Worm (Caenorhabditis elegans): ENCODE measurements around the gene gtbp-1.

gtbp-1 gene

DNA sequence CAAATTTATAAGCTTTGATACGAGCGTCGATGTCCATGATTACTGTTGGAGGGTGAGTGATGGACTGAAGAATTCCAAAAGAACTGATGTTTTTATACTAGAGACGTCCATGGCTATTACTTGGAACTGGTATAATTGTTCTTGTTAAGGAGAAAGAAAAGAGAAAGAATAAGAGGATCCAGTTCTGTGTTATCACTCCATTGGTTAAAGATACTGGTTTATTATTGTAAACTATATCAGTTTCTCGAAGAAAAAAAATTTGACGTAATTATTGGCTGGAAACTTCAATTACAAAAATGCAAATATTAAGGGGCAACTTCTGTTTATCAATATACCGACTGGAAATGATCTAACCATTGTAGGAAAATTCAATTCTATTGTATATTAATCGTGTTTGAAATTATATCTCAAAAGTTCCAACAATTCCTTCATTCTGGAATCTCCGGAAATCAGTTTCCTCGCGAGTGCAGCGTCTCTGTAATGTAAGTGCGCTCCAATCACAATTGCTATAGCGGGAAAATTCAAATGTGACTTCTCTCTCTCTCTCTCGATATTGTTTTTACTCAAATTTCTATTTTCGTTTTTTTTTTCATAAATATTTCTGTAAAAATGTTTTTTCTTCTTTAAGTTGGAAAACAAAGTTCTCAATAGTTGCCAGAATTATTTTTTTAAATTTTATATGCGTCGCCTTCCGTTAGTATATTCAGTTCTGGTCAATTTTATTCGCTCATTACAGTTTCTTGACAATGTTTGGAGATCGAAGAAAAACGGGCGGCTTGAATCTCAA, 43.2 kb downstream of the gtbp-1 start, which contains the start of the genes col-2 and ndc-80:
Gene col-2 (minus strand): TSS at position 51 of the 787 bp plus-strand sequence.
Gene ndc-80 (plus strand): TSS at position 737 of the 787 bp plus-strand sequence.
- TF ChIP-seq ceh-100 (GFP tag; IDR thresholded peaks at IDR 0.05) (peak; percentile 95), lin-35 (GFP tag; optimal IDR thresholded peaks at IDR 0.05) (peak in 1 of 3 experiments; percentile 7), him-1 (tag; optimal IDR thresholded peaks at IDR 0.05) (peak; percentile 4), snpc-4 (GFP tag; optimal IDR thresholded peaks at IDR 0.05) (no peak), snpc-4 (tag; optimal IDR thresholded peaks at IDR 0.05) (peak in 2 of 4 experiments; percentile 26 to 46), madf-6 (GFP tag; IDR thresholded peaks at IDR 0.05) (peak; percentile 40; the same call in 1 of the 2 replicates), dox-1 (GFP tag; IDR thresholded peaks at IDR 0.05) (peak; percentile 56), attf-3 (GFP tag; conservative IDR thresholded peaks at IDR 0.05) (peak; percentile 62; the same call in 1 of the 2 replicates), unc-130 (GFP tag; optimal IDR thresholded peaks at IDR 0.05) (peak; percentile 17), ztf-25 (GFP tag; IDR thresholded peaks at IDR 0.05) (no peak), die-1 (tag; optimal IDR thresholded peaks at IDR 0.05) (no peak), pha-4 (tag; optimal IDR thresholded peaks at IDR 0.05) (peak; percentile 12), ceh-27 (GFP tag; optimal IDR thresholded peaks at IDR 0.05) (peak; percentile 44), fkh-3 (tag; optimal IDR thresholded peaks at IDR 0.05) (no peak), F57A8.1 (GFP tag; optimal IDR thresholded peaks at IDR 0.05) (no peak), efl-1 (GFP tag; optimal IDR thresholded peaks at IDR 0.05) (peak; percentile 84), hmg-1.2 (GFP tag; IDR thresholded peaks at IDR 0.05) (peak; percentile 38; the same call in 1 of the 2 replicates), attf-5 (GFP tag; optimal IDR thresholded peaks at IDR 0.05) (peak; percentile 74), madf-8 (GFP tag; conservative IDR thresholded peaks at IDR 0.05) (peak; percentile 38), mcd-1 (GFP tag; IDR thresholded peaks at IDR 0.05) (peak; percentile 91), nhr-120 (GFP tag; IDR thresholded peaks at IDR 0.05) (no peak), F23B12.7 (tag; optimal IDR thresholded peaks at IDR 0.05; ENCODE audit: insufficient read depth) (peak; percentile 91), D2030.7 (GFP tag; IDR thresholded peaks at IDR 0.05) (peak; percentile 48; the same call in 1 of the 2 replicates), dpl-1 (GFP tag; optimal IDR thresholded peaks at IDR 0.05) (peak; percentile 68), lsl-1 (GFP tag; optimal IDR thresholded peaks at IDR 0.05) (peak; percentile 44), rcor-1 (GFP tag; IDR thresholded peaks at IDR 0.05) (0 out of 2 replicates have a peak, but pooled peaks have one; percentile 13), lin-54 (GFP tag; optimal IDR thresholded peaks at IDR 0.05) (peak; percentile 78), snpc-3.4 (tag; optimal IDR thresholded peaks at IDR 0.05) (peak; percentile 55), F49E8.2 (tag; optimal IDR thresholded peaks at IDR 0.05; ENCODE audit: insufficient read depth) (peak; percentile 37), let-607 (tag; optimal IDR thresholded peaks at IDR 0.05) (no peak), nhr-80 (tag; optimal IDR thresholded peaks at IDR 0.05) (peak; percentile 32), cebp-1 (GFP tag; IDR thresholded peaks at IDR 0.05) (no peak), cebp-1 (tag; optimal IDR thresholded peaks at IDR 0.05) (no peak), tbp1 (GFP tag; optimal IDR thresholded peaks at IDR 0.05) (peak; percentile 23)

DNA sequence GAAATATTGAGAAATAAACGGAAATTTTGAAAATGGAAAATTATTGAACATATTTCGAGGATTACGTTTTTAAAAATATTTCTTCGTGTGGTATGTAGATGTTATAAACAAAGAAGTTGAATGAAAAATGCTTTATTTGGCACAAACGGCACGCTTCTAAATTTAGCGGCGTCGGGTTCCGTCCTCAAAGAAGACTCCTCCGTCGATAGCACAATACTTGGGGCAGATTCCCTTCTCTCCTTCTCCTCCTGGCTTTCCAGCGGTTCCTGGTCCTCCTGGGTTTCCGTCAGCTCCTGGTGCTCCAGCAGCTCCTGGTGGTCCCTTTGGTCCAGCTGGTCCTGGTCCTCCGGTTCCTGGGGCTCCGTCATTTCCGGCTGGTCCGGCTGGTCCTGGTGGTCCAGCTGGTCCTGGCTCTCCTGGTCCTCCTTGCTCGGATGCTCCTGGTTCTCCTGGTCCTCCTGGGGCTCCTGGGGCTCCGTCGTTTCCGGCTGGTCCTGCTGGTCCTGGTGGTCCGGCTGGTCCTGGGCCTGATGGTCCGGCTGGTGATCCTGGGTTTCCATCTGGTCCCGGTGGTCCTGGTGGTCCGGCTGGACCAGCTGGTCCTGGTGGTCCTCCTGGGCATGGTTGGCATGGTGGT, 44.3 kb downstream of the gtbp-1 start, which contains the start of gene W01B6.8:
Gene W01B6.8 (minus strand): TSS at position 51 of the 637 bp plus-strand sequence.
- TF ChIP-seq lsl-1 (GFP tag; optimal IDR thresholded peaks at IDR 0.05): no peak
- TF ChIP-seq ama-1 (optimal IDR thresholded peaks at IDR 0.05): no peak
- TF ChIP-seq ama-1 (GFP tag; optimal IDR thresholded peaks at IDR 0.05): no peak
- no peak for TF ChIP-seq nhr-90 (tag; optimal IDR thresholded peaks at IDR 0.05)
- 0 out of 2 replicates have a peak, but pooled peaks have one; percentile 7 for TF ChIP-seq lir-1 (GFP tag; conservative IDR thresholded peaks at IDR 0.05)
- TF ChIP-seq die-1 (tag; optimal IDR thresholded peaks at IDR 0.05): no peak
- TF ChIP-seq ceh-27 (GFP tag; optimal IDR thresholded peaks at IDR 0.05): no peak
- TF ChIP-seq B0019.2 (GFP tag; conservative IDR thresholded peaks at IDR 0.05): no peak
- TF ChIP-seq Y53F4B.3 (GFP tag; IDR thresholded peaks at IDR 0.05): no peak
- TF ChIP-seq hsf-1 (GFP tag; IDR thresholded peaks at IDR 0.05): no peak
- no peak for TF ChIP-seq lin-26 (GFP tag; IDR thresholded peaks at IDR 0.05)
- peak; percentile 35; the same call in 1 of the 2 replicates for TF ChIP-seq dox-1 (GFP tag; IDR thresholded peaks at IDR 0.05)
- TF ChIP-seq ztf-28 (GFP tag; IDR thresholded peaks at IDR 0.05): no peak
- TF ChIP-seq unc-62 (GFP tag; optimal IDR thresholded peaks at IDR 0.05): no peak
- no peak for TF ChIP-seq ceh-58 (GFP tag; IDR thresholded peaks at IDR 0.05)
- no peak for TF ChIP-seq pbrm-1 (GFP tag; IDR thresholded peaks at IDR 0.05)
- TF ChIP-seq let-607 (tag; optimal IDR thresholded peaks at IDR 0.05): no peak

All from whole organism, young adult.